Worm (Caenorhabditis elegans) whole organism, L1 larva: ENCODE results near the gene F15A4.5.
A peak's percentile ranks its signal among the peaks of the same experiment; 100 is the strongest.

Source experiments
- C04F5.9 ChIP-seq: sonication (generic microtip); optimal IDR thresholded peaks from 2 replicates; lab custom pipeline; 2016; ENCODE audit warnings: missing genetic modification characterization, missing compliant biosample characterization
- C34B4.2 ChIP-seq: sonication (generic microtip); optimal IDR thresholded peaks from 2 replicates; lab custom pipeline; 2017; ENCODE audit warnings: mild to moderate bottlenecking, missing genetic modification characterization, missing compliant biosample characterization
- blmp-1 ChIP-seq: fragments of 150-350 bp; optimal IDR thresholded peaks from 2 replicates; lab custom pipeline; 2014; ENCODE audit warnings: missing biosample characterization, missing genetic modification characterization
- ceh-90 ChIP-seq: sonication (generic microtip); optimal IDR thresholded peaks from 2 replicates; lab custom pipeline; 2016; ENCODE audit warnings: missing genetic modification characterization, missing compliant biosample characterization
- efl-1 ChIP-seq, 4 experiments: fragments of 150-350 bp; optimal IDR thresholded peaks in 3 of 4; peaks in 1 of 4; 1 replicate in 1 of 4; 2 replicates in 3 of 4; lab custom pipeline; 2014; ENCODE audit warnings: missing biosample characterization in 2 of 4, missing genetic modification characterization in 2 of 4, missing genetic modification reagents in 2 of 4
- efl-3 ChIP-seq: fragments of 200-800 bp; sonication (Bioruptor generic); optimal IDR thresholded peaks from 2 replicates; lab custom pipeline; 2018; ENCODE audit warnings: mild to moderate bottlenecking, missing genetic modification characterization, missing compliant biosample characterization
- elt-2 ChIP-seq: sonication (generic microtip); optimal IDR thresholded peaks from 2 replicates; lab custom pipeline; 2016; ENCODE audit warnings: missing genetic modification characterization, mild to moderate bottlenecking, inconsistent platforms, missing compliant biosample characterization, missing genetic modification reagents
- elt-3 ChIP-seq, 6 experiments: fragments of 150-350 bp in 1 of 6; sonication (generic microtip); optimal IDR thresholded peaks; 2 replicates each; lab custom pipeline; 2017 to 2018; ENCODE audit warnings: missing biosample characterization in 6 of 6, missing genetic modification characterization in 6 of 6, inconsistent platforms in 1 of 6
- fkh-10 ChIP-seq: sonication (generic microtip); optimal IDR thresholded peaks from 2 replicates; lab custom pipeline; 2017; ENCODE audit warnings: missing biosample characterization, missing genetic modification reagents, missing genetic modification characterization
- fos-1 ChIP-seq: fragments of 150-350 bp; optimal IDR thresholded peaks from 2 replicates; lab custom pipeline; 2014; ENCODE audit warnings: missing biosample characterization, missing genetic modification characterization
- grh-1 ChIP-seq: fragments of 200-800 bp; sonication (Bioruptor generic); IDR thresholded peaks from 2 replicates; pipeline ENCODE4 v1.3.6; 2022; ENCODE audit warnings: missing genetic modification reagents, missing genetic modification characterization, missing compliant biosample characterization
- hpl-2 ChIP-seq: fragments of 150-350 bp; optimal IDR thresholded peaks from 2 replicates; lab custom pipeline; 2014; ENCODE audit warnings: missing biosample characterization, missing genetic modification reagents, missing genetic modification characterization
- lin-35 ChIP-seq, 2 experiments: fragments of 150-350 bp; optimal IDR thresholded peaks; 2 replicates each; lab custom pipeline; 2014; ENCODE audit warnings: missing biosample characterization in 2 of 2, missing genetic modification characterization in 2 of 2, missing genetic modification reagents in 2 of 2
- lir-3 ChIP-seq: sonication (generic microtip); optimal IDR thresholded peaks from 2 replicates; lab custom pipeline; 2016; ENCODE audit warnings: mild to moderate bottlenecking, missing genetic modification characterization, moderate library complexity, missing compliant biosample characterization; ENCODE audit not compliant: poor library complexity
- lsy-2 ChIP-seq, 2 experiments: fragments of 150-350 bp; optimal IDR thresholded peaks; 2 replicates each; lab custom pipeline; 2014; ENCODE audit warnings: missing biosample characterization in 2 of 2, missing genetic modification characterization in 2 of 2
- mab-9 ChIP-seq: fragments of 200-800 bp; sonication (Bioruptor generic); IDR thresholded peaks from 2 replicates; pipeline ENCODE4 v1.3.6; 2022; ENCODE audit warnings: missing genetic modification reagents, missing genetic modification characterization, missing compliant biosample characterization
- mef-2 ChIP-seq: fragments of 150-350 bp; optimal IDR thresholded peaks from 2 replicates; lab custom pipeline; 2014; ENCODE audit warnings: missing biosample characterization, missing genetic modification characterization
- mep-1 ChIP-seq: fragments of 150-350 bp; optimal IDR thresholded peaks from 2 replicates; lab custom pipeline; 2014; ENCODE audit warnings: missing biosample characterization, missing genetic modification characterization
- nhr-11 ChIP-seq: fragments of 150-350 bp; optimal IDR thresholded peaks from 2 replicates; lab custom pipeline; 2014; ENCODE audit warnings: missing biosample characterization, missing genetic modification characterization
- nhr-19 ChIP-seq: fragments of 200-800 bp; sonication (Bioruptor generic); conservative IDR thresholded peaks from 2 replicates; pipeline ENCODE4 v1.3.6; 2022; ENCODE audit warnings: missing genetic modification characterization, missing compliant biosample characterization
- nhr-20 ChIP-seq: sonication (generic microtip); optimal IDR thresholded peaks from 2 replicates; lab custom pipeline; 2016; ENCODE audit warnings: mild to moderate bottlenecking, missing genetic modification characterization, missing compliant biosample characterization
- nhr-71 ChIP-seq: sonication (generic microtip); optimal IDR thresholded peaks from 2 replicates; lab custom pipeline; 2016; ENCODE audit warnings: mild to moderate bottlenecking, missing genetic modification characterization, moderate library complexity, missing compliant biosample characterization
- nhr-77 ChIP-seq: fragments of 150-350 bp; optimal IDR thresholded peaks from 2 replicates; lab custom pipeline; 2014; ENCODE audit warnings: missing biosample characterization, missing genetic modification characterization
- nhr-84 ChIP-seq: sonication (generic microtip); optimal IDR thresholded peaks from 2 replicates; lab custom pipeline; 2017; ENCODE audit warnings: missing biosample characterization, missing genetic modification characterization
- nhr-90 ChIP-seq: sonication (generic microtip); optimal IDR thresholded peaks from 2 replicates; lab custom pipeline; 2016; ENCODE audit warnings: mild to moderate bottlenecking, missing genetic modification characterization, missing compliant biosample characterization; ENCODE audit not compliant: poor library complexity
- rnt-1 ChIP-seq: sonication (generic microtip); optimal IDR thresholded peaks from 2 replicates; lab custom pipeline; 2016; ENCODE audit warnings: mild to moderate bottlenecking, missing genetic modification characterization, moderate library complexity, missing compliant biosample characterization
- snu-23 ChIP-seq: sonication (generic microtip); optimal IDR thresholded peaks from 2 replicates; lab custom pipeline; 2016; ENCODE audit warnings: missing genetic modification characterization, missing compliant biosample characterization
- swsn-7 ChIP-seq: sonication (generic microtip); optimal IDR thresholded peaks from 2 replicates; lab custom pipeline; 2016; ENCODE audit warnings: missing genetic modification characterization, missing compliant biosample characterization
- tbx-2 ChIP-seq: sonication (generic microtip); optimal IDR thresholded peaks from 2 replicates; lab custom pipeline; 2016; ENCODE audit warnings: missing genetic modification characterization, missing compliant biosample characterization
- unc-130 ChIP-seq: fragments of 150-350 bp; optimal IDR thresholded peaks from 2 replicates; lab custom pipeline; 2017; ENCODE audit warnings: missing biosample characterization, missing genetic modification characterization, inconsistent platforms
- unc-62 ChIP-seq: fragments of 150-350 bp; optimal IDR thresholded peaks from 2 replicates; lab custom pipeline; 2014; ENCODE audit warnings: missing biosample characterization, missing genetic modification reagents, missing genetic modification characterization
- unc-86 ChIP-seq: sonication (generic microtip); optimal IDR thresholded peaks from 2 replicates; lab custom pipeline; 2016; ENCODE audit warnings: missing genetic modification characterization, missing compliant biosample characterization
- zip-4 ChIP-seq: fragments of 200-800 bp; sonication (Bioruptor generic); optimal IDR thresholded peaks from 2 replicates; lab custom pipeline; 2018; ENCODE audit warnings: mild to moderate bottlenecking, missing genetic modification characterization, moderate library complexity, missing compliant biosample characterization
- ztf-11 ChIP-seq, 2 experiments: sonication (generic microtip); optimal IDR thresholded peaks; 2 replicates each; lab custom pipeline; 2016 to 2017; ENCODE audit warnings: missing genetic modification characterization in 2 of 2, missing biosample characterization in 1 of 2, missing compliant biosample characterization in 1 of 2

F15A4.5 gene

DNA sequence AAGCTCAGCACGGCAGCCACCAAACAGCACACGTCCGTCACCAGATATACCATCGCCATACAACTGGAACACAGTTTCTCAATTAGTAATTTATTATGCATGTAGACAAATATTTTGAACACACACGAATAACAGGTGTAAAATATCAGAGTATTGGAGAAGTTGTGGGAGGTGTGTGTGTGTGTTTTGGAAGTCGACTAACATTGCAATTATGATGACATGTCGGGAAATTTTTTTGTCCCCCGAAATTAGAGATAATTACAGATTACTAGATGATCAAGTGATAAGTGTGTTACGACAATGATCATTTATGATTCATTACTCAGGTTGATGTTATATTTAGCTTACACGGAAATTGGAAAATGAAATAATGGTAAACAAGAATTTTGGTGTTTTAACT lies 41.3 kb downstream of the F15A4.5 start, which contains the start of gene Y57A10C.8:
Gene Y57A10C.8 (minus strand): TSS at position 101 of the 400 bp plus-strand sequence.
- no peak for TF ChIP-seq nhr-71 (tag; lab: Kevin White, UChicago)
- TF ChIP-seq mef-2 (tag; lab: Kevin White, UChicago): no peak
- no peak for TF ChIP-seq lsy-2 (tag; optimal IDR thresholded peaks at IDR 0.05; lab: Kevin White, UChicago)
- TF ChIP-seq ceh-90 (tag; lab: Kevin White, UChicago): no peak
- no peak for TF ChIP-seq tbx-2 (tag; lab: Kevin White, UChicago)
- no peak for TF ChIP-seq lir-3 (tag; lab: Kevin White, UChicago)
- TF ChIP-seq nhr-11 (tag; lab: Kevin White, UChicago): no peak
- TF ChIP-seq nhr-19: no peak
- TF ChIP-seq C04F5.9 (tag; lab: Kevin White, UChicago): no peak
- no peak for TF ChIP-seq fos-1 (tag; lab: Kevin White, UChicago)
- TF ChIP-seq grh-1 (GFP tag; lab: Robert Waterston, UW): no peak
- TF ChIP-seq zip-4 (GFP tag; lab: Kevin White, UChicago): no peak
- TF ChIP-seq nhr-77: no peak
- no peak for TF ChIP-seq C34B4.2 (tag; lab: Kevin White, UChicago)
- no peak for TF ChIP-seq ztf-11 (tag; optimal IDR thresholded peaks at IDR 0.05; lab: Kevin White, UChicago)
- no peak for TF ChIP-seq efl-3 (GFP tag; lab: Kevin White, UChicago)

DNA sequence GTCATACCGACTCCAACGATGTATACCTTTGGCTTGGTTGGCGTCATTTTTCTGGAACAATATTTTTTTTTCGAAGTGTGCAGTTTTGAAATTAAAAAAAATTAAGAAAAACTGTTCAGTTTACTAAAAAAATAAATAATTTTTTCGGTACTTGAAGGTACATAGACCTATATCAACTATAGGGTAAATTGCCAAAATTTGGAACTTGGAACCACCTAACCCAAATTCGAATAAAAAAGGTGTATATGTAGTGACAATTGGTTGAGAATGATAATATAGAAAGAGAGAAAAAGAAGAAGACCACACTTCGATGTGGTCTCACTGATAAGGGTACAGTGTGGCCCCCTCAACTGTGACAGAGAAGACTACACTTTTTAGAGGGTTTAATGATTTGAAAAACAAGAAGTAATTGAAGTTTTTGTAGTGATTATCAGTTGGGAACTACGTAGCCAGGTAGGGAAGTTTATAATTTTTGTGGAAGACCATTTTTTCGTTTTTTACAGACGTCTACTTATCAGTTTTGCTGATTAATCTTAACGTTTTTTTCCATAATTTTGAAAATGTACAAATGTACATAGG lies 45.3 kb downstream of the F15A4.5 start, which contains the start of gene daf-22:
Gene daf-22 (minus strand): TSS at position 51 of the 579 bp plus-strand sequence.
- peak; percentile 5 for TF ChIP-seq nhr-90 (tag; lab: Kevin White, UChicago)
- TF ChIP-seq hpl-2 (GFP tag; lab: Kevin White, UChicago): peak; percentile 15
- no peak for TF ChIP-seq nhr-71 (tag; lab: Kevin White, UChicago)
- no peak for TF ChIP-seq efl-1 (optimal IDR thresholded peaks at IDR 0.05; lab: Kevin White, UChicago)
- peak in 1 of 2 experiments; percentile 80 for TF ChIP-seq efl-1 (GFP tag; optimal IDR thresholded peaks at IDR 0.05 in 1 of 2; lab: Kevin White, UChicago)
- TF ChIP-seq unc-86 (tag; lab: Kevin White, UChicago): no peak
- no peak for TF ChIP-seq fkh-10
- TF ChIP-seq snu-23 (GFP tag; lab: Kevin White, UChicago): peak; percentile 3
- TF ChIP-seq mab-9: no peak
- TF ChIP-seq elt-2 (tag; lab: Kevin White, UChicago): peak; percentile 84
- TF ChIP-seq swsn-7: no peak
- TF ChIP-seq mep-1 (tag; lab: Kevin White, UChicago): no peak
- TF ChIP-seq elt-3 (tag; optimal IDR thresholded peaks at IDR 0.05; lab: Kevin White, UChicago): peak in 3 of 6 experiments; percentile 25 to 74 (median 45)
- no peak for TF ChIP-seq unc-62 (GFP tag; lab: Kevin White, UChicago)
- TF ChIP-seq nhr-20 (tag; lab: Kevin White, UChicago): peak; percentile 75
- TF ChIP-seq unc-130: no peak
- peak in 1 of 2 experiments; percentile 41 for TF ChIP-seq lin-35 (GFP tag; optimal IDR thresholded peaks at IDR 0.05; lab: Kevin White, UChicago)
- no peak for TF ChIP-seq nhr-84 (tag; lab: Kevin White, UChicago)
- peak; percentile 5 for TF ChIP-seq blmp-1 (tag; lab: Kevin White, UChicago)
- TF ChIP-seq rnt-1 (tag; lab: Kevin White, UChicago): no peak

DNA sequence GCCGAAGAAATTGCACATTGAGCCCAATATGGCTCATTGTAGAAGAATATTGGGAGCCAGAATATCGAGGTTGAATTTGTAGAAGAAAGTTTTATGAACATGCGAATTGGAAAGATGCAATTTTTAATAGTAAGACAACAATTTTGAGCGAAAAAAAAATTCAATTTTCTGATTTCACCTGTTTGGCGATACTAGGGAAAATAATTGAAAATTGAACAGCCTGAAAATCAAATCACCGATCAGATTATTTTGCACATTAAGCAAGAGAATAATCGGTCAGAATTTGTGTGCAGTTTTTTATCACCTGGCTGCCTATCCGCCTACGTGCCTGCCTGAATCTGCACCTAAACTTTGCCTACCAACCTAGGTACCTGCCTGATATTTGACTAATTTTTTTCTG lies 50.6 kb downstream of the F15A4.5 start, which contains the start of gene sre-26:
Gene sre-26 (minus strand): TSS at position 101 of the 400 bp plus-strand sequence.
- TF ChIP-seq nhr-19: no peak
